Worm (Caenorhabditis elegans): Measurements from ENCODE around the gene knl-3.

DNA sequence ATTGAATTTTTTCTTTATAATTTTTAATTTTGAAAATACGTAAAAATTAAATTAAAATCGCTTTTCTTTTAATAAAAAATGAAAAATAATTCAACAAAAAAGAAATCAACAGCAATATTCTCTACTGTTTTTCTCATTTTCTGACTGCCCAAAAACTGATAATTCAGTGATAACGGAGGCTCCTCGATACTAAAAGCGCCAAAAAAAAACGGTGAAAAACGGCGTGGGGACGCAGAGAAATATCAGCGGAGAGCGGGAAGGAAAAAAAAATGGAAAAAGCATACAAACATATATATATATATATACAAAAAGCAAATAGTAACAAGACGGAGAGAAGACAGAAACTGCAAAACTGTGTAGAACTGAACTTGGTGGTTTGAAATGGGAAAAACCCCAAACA, 14.1 kb downstream of the knl-3 start:
- TF ChIP-seq sem-2 (GFP tag; optimal IDR thresholded peaks at IDR 0.05) (no peak), lin-32 (GFP tag; optimal IDR thresholded peaks at IDR 0.05) (no peak), snpc-4 (tag; optimal IDR thresholded peaks at IDR 0.05) (no peak)

Measured in whole organism, mixed stage, embryonic.